Fruit fly (Drosophila melanogaster): ENCODE measurements around the gene Agpat1.

Agpat1 gene

dm6 chrX:12739047-12739446, 26.0 kb upstream of the Agpat1 start (continued):
- no peak for TF ChIP-seq CG6792 (GFP tag; optimal IDR thresholded peaks at IDR 0.05)
- no peak for TF ChIP-seq esn (GFP tag; optimal IDR thresholded peaks at IDR 0.05)
- 0 out of 3 replicates have a peak, but pooled peaks have one; percentile 16 for TF ChIP-seq CG8119 (GFP tag; IDR thresholded peaks at IDR 0.05)
- TF ChIP-seq net (GFP tag; optimal IDR thresholded peaks at IDR 0.05): no peak
- TF ChIP-seq Met (GFP tag; optimal IDR thresholded peaks at IDR 0.05): no peak
- TF ChIP-seq CG1621 (tag; optimal IDR thresholded peaks at IDR 0.05): peak; percentile 7
- TF ChIP-seq fd59A (GFP tag; optimal IDR thresholded peaks at IDR 0.05): no peak
- TF ChIP-seq Blimp-1 (GFP tag; optimal IDR thresholded peaks at IDR 0.05): peak; percentile 24
- no peak for TF ChIP-seq Sox14 (GFP tag; optimal IDR thresholded peaks at IDR 0.05)
- no peak for TF ChIP-seq Ets21C (GFP tag; optimal IDR thresholded peaks at IDR 0.05)
- no peak for TF ChIP-seq Hr38 (GFP tag; optimal IDR thresholded peaks at IDR 0.05)
- TF ChIP-seq CG3919 (GFP tag; optimal IDR thresholded peaks at IDR 0.05): no peak
- no peak for TF ChIP-seq cyc (GFP tag; optimal IDR thresholded peaks at IDR 0.05)
- no peak for TF ChIP-seq lz (GFP tag; optimal IDR thresholded peaks at IDR 0.05)
- TF ChIP-seq ss (GFP tag; optimal IDR thresholded peaks at IDR 0.05): peak in 1 of 2 experiments; percentile 43

- TF ChIP-seq CG8119 (GFP tag; IDR thresholded peaks at IDR 0.05): no peak
- no peak for TF ChIP-seq Sox14 (GFP tag; optimal IDR thresholded peaks at IDR 0.05)
- TF ChIP-seq CG3919 (GFP tag; optimal IDR thresholded peaks at IDR 0.05): no peak
- peak in 1 of 2 experiments; percentile 24 for TF ChIP-seq ss (GFP tag; optimal IDR thresholded peaks at IDR 0.05)
- no peak for TF ChIP-seq CG11762 (GFP tag; optimal IDR thresholded peaks at IDR 0.05; ENCODE audit: insufficient read depth)
- no peak for TF ChIP-seq fd59A (GFP tag; optimal IDR thresholded peaks at IDR 0.05)
- TF ChIP-seq CG6163 (GFP tag; IDR thresholded peaks at IDR 0.05): peak; percentile 50; the same call in 2 of the 3 replicates
- TF ChIP-seq svp (GFP tag): peak; percentile 42
- peak; percentile 22 for TF ChIP-seq Smox (GFP tag; optimal IDR thresholded peaks at IDR 0.05)
- no peak for TF ChIP-seq dsx (GFP tag; optimal IDR thresholded peaks at IDR 0.05; ENCODE audit: poor library complexity, severe bottlenecking)
- no peak for TF ChIP-seq CG6854 (GFP tag; optimal IDR thresholded peaks at IDR 0.05)
Observed at dm6 chrX:12739789-12740188, 25.3 kb upstream of the Agpat1 start.

DNA sequence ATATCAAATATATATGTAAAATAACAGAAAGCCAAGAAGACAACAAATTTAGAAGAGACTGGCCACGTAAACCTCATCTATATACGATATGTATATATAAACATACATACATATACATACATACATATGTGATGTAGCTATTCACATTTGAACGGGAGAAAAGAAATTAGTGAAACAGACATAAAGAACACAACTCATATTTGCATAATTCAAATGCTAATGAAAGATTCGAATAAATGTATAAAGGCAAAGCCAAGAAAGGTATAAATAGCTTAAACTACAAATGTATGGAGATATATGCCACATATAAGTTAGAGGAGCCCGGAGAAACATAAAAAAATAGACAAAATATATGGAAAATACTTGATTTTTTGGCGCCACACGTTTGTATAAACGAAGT, 24.6 kb upstream of the Agpat1 start:
- no peak for TF ChIP-seq CG15336 (GFP tag; IDR thresholded peaks at IDR 0.05)
- TF ChIP-seq CG8319 (GFP tag; optimal IDR thresholded peaks at IDR 0.05): no peak
- TF ChIP-seq fkh (GFP tag; optimal IDR thresholded peaks at IDR 0.05): no peak
- no peak for TF ChIP-seq CG3032 (tag; optimal IDR thresholded peaks at IDR 0.05)
- TF ChIP-seq Blimp-1 (GFP tag; optimal IDR thresholded peaks at IDR 0.05): no peak
- no peak for TF ChIP-seq net (GFP tag; optimal IDR thresholded peaks at IDR 0.05)

DNA sequence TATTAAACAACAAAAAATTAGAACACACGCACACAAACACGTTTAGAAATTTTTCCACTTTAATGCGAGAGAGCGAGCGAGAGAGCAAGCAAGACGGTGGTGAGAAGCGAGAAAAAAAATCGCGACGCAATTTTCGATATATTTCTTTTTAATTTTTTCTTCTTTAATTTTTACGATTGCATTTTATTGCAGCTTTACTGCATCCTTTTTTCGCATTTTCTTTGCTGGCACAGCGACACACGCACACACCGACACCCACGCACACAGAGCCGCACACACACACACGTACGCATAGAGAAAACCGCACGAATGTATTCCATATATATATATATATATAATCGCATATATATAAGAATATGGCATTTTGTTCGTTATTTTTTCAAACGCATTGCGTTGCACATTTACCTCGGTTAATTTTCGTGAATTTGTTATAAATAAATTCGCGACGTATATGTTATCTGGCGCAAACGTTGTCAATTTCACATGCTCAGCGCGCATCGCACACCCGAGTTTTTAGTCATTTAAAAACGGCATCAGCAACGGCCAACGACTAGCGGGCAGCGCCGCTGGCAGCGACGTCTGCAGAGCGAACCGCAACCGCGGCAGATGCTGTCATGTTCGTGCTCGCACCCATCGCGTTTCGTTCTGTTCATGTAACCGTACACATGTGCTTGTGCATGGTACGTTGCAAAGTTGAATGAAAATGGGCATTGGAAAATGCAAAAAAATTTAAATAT, 23.0 kb upstream of the Agpat1 start, which contains the start of gene Smr:
TSS of gene Smr (minus strand) at position 705 of the 737 bp plus-strand sequence.
- TF ChIP-seq dsx (GFP tag; optimal IDR thresholded peaks at IDR 0.05; ENCODE audit: poor library complexity, severe bottlenecking): peak; percentile 47
- no peak for TF ChIP-seq Ets21C (GFP tag; optimal IDR thresholded peaks at IDR 0.05)
- peak; percentile 78 for TF ChIP-seq svp (GFP tag)
- peak; percentile 23 for TF ChIP-seq Eip93F (GFP tag; optimal IDR thresholded peaks at IDR 0.05)
- 0 out of 2 replicates have a peak, but pooled peaks have one; percentile 28 for TF ChIP-seq CG15336 (GFP tag; IDR thresholded peaks at IDR 0.05)
- TF ChIP-seq lz (GFP tag; optimal IDR thresholded peaks at IDR 0.05): no peak
- peak; percentile 10 for TF ChIP-seq CG9139 (GFP tag; optimal IDR thresholded peaks at IDR 0.05)
- TF ChIP-seq fkh (GFP tag; optimal IDR thresholded peaks at IDR 0.05): peak; percentile 27
- no peak for TF ChIP-seq CG34406 (GFP tag; optimal IDR thresholded peaks at IDR 0.05)
- TF ChIP-seq net (GFP tag; optimal IDR thresholded peaks at IDR 0.05): peak; percentile 32
- TF ChIP-seq Eip78C (GFP tag): peak; percentile 57
- TF ChIP-seq CG6854 (GFP tag; optimal IDR thresholded peaks at IDR 0.05): peak; percentile 10
- peak; percentile 33; the same call in 1 of the 3 replicates for TF ChIP-seq eg (GFP tag; IDR thresholded peaks at IDR 0.05)
- peak; percentile 29 to 36 for TF ChIP-seq ss (GFP tag; optimal IDR thresholded peaks at IDR 0.05)
- TF ChIP-seq Sox102F (GFP tag; optimal IDR thresholded peaks at IDR 0.05): no peak
- TF ChIP-seq Smox (GFP tag; optimal IDR thresholded peaks at IDR 0.05): no peak
- no peak for TF ChIP-seq CG8632 (GFP tag; optimal IDR thresholded peaks at IDR 0.05)
- no peak for TF ChIP-seq vri (GFP tag; optimal IDR thresholded peaks at IDR 0.05)
